Worm (Caenorhabditis elegans): ENCODE data around the gene fbxa-141.

The fbxa-141 gene

DNA sequence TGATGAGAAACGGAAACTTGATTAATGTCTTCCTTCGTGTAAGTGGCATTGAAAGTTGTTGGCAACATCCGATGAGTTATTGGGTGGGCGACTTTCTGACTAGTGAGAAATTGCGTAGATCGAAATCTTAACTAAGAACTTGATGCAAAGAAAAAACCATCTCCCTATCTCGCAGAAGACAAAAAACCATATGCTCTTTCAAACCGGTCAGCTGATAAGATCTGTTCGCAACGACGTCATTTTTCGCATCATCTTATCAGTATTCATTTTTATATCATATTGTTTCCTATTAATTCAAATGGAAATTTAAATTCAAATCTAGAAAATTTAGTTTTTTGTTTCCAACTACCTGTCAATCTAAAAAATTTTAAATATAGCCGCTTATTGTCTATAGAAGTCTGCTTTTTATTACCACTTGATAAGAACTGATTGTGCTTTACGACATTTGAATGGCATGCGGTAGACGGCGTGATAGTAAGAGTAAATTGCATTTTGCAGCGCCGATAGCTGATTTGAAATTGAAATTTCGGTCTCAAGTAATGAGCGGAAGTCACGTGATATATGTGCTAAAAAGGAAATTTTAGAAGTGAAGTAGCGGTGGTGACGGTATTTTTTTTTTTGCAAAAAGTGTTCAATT is 12.2 kb downstream of the fbxa-141 start:
- TF ChIP-seq pqm-1 (tag; optimal IDR thresholded peaks at IDR 0.05) (no peak), syd-9 (tag; optimal IDR thresholded peaks at IDR 0.05) (no peak), elt-2 (tag; optimal IDR thresholded peaks at IDR 0.05) (peak; percentile 88), ceh-19 (GFP tag; optimal IDR thresholded peaks at IDR 0.05) (no peak), hlh-30 (tag; optimal IDR thresholded peaks at IDR 0.05; ENCODE audit: insufficient read depth) (peak; percentile 35), ceh-2 (tag; optimal IDR thresholded peaks at IDR 0.05) (no peak), pha-4 (tag; optimal IDR thresholded peaks at IDR 0.05) (no peak)

DNA sequence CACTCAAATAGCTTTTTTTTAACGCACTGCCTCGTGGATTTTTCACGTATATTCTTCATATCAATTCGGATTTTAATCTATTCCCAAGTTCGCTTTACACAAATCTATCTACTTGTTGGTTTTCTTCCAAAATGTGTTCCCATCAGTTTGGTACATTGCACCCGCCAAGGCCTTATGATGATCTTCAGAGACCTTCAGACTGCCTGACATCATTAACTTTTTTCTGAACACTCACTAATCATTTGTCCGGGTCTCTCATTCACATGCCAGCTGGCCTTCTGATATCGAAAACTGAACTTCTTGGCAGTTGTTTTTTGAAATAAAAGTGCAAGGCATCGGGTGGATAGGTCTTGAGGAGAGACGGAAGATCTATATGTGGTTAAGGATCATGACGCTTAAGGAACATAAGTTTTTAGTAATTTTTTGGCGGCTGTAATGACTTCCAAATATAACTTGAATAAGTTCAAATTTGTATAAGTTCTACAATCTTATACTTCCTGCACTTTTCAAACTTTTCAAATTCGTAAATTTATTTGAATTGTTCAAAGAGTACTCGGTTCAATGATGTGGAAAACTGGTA is 12.8 kb downstream of the fbxa-141 start:
- TF ChIP-seq ceh-9 (tag; optimal IDR thresholded peaks at IDR 0.05) = no peak
- no peak for TF ChIP-seq hlh-13 (GFP tag; optimal IDR thresholded peaks at IDR 0.05)
- TF ChIP-seq elt-2 (tag; optimal IDR thresholded peaks at IDR 0.05) = no peak
- TF ChIP-seq rnt-1 (tag; optimal IDR thresholded peaks at IDR 0.05) = no peak
- TF ChIP-seq unc-42 (tag; optimal IDR thresholded peaks at IDR 0.05) = no peak
- TF ChIP-seq syd-9 (tag; optimal IDR thresholded peaks at IDR 0.05) = no peak
- TF ChIP-seq T23F11.4 (GFP tag; optimal IDR thresholded peaks at IDR 0.05) = no peak
- no peak for TF ChIP-seq ahr-1 (tag; optimal IDR thresholded peaks at IDR 0.05)
- no peak for TF ChIP-seq K09A11.1 (tag; optimal IDR thresholded peaks at IDR 0.05; ENCODE audit: insufficient read depth)
- TF ChIP-seq mec-3 (tag; optimal IDR thresholded peaks at IDR 0.05; ENCODE audit: borderline replicate concordance) = no peak
- no peak for TF ChIP-seq pat-9 (tag; optimal IDR thresholded peaks at IDR 0.05)
- TF ChIP-seq dmd-4 (tag; optimal IDR thresholded peaks at IDR 0.05; ENCODE audit: borderline replicate concordance) = no peak
- no peak for TF ChIP-seq lin-11 (tag; optimal IDR thresholded peaks at IDR 0.05)
- no peak for TF ChIP-seq ceh-48 (tag; optimal IDR thresholded peaks at IDR 0.05)
- no peak for TF ChIP-seq unc-55 (GFP tag; optimal IDR thresholded peaks at IDR 0.05)
- no peak for TF ChIP-seq C08G9.2 (tag; optimal IDR thresholded peaks at IDR 0.05)
- no peak for TF ChIP-seq sox-2 (GFP tag; IDR thresholded peaks at IDR 0.05)
- no peak for TF ChIP-seq lim-6 (tag; optimal IDR thresholded peaks at IDR 0.05)

ce11 chrX:14496545-14496944 is 16.2 kb downstream of the fbxa-141 start:
- TF ChIP-seq elt-2 (tag; optimal IDR thresholded peaks at IDR 0.05) (peak; percentile 1), ceh-2 (tag; optimal IDR thresholded peaks at IDR 0.05) (no peak)

DNA sequence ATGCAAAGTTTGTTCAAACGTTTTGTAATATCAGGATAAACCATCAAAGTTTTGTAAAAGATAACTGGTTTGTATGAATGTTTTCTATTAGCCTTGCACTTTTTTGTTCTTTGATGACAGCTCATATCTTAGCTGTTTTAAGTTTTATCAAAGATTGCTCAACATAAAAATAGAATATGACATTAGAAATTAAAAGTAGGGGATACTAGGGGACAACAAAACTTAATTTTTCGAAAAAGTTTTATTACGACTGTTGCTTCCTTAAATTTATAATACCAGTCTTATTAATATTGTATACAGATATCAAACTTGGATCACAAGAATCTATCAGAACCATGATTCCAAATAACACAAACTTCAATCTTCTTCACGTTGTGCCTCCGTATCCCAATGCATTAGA is 16.9 kb downstream of the fbxa-141 start, which contains the start of gene ztf-14:
ztf-14 (plus strand) TSS at position 301 of the 400 bp plus-strand sequence.
- TF ChIP-seq ceh-9 (tag; optimal IDR thresholded peaks at IDR 0.05) (no peak), ceh-30 (tag; optimal IDR thresholded peaks at IDR 0.05) (no peak), dve-1 (tag; optimal IDR thresholded peaks at IDR 0.05) (no peak), nhr-11 (tag; optimal IDR thresholded peaks at IDR 0.05) (no peak), ama-1 (optimal IDR thresholded peaks at IDR 0.05) (no peak), fkh-10 (GFP tag; optimal IDR thresholded peaks at IDR 0.05) (no peak), fax-1 (tag; optimal IDR thresholded peaks at IDR 0.05) (no peak), pat-9 (tag; optimal IDR thresholded peaks at IDR 0.05) (no peak), elt-4 (tag; optimal IDR thresholded peaks at IDR 0.05) (no peak), C38D4.7 (GFP tag; optimal IDR thresholded peaks at IDR 0.05) (no peak), C08G9.2 (tag; optimal IDR thresholded peaks at IDR 0.05) (no peak), ceh-24 (tag; optimal IDR thresholded peaks at IDR 0.05) (no peak), syd-9 (tag; optimal IDR thresholded peaks at IDR 0.05) (no peak)

DNA sequence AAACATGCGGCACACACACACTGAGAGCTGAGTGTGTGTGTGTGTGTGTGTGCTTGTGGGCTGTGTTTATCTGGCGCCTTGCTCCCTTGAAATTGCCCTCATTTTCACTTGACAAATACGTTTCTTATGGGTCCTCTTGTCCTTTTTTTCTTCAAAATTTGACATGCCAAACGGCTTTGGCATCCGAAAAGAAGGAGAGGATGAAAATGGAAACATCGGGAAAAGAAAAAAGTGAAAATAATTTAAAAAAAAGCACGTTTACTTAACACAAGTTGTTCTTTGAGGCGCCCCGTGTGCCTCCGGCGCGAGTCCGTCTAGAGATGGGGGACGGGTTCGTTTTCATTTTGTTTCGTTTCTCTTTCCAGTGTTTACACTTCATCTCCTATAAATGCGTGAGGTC is 17.6 kb downstream of the fbxa-141 start:
- TF ChIP-seq gmeb-2 (tag; optimal IDR thresholded peaks at IDR 0.05) (no peak), lim-6 (tag; optimal IDR thresholded peaks at IDR 0.05) (no peak), ceh-19 (GFP tag; optimal IDR thresholded peaks at IDR 0.05) (no peak), ets-4 (tag; optimal IDR thresholded peaks at IDR 0.05) (no peak), nfya-1 (tag; optimal IDR thresholded peaks at IDR 0.05) (no peak), C38D4.7 (GFP tag; optimal IDR thresholded peaks at IDR 0.05) (no peak), hlh-30 (tag; optimal IDR thresholded peaks at IDR 0.05; ENCODE audit: insufficient read depth) (no peak), sox-4 (tag; optimal IDR thresholded peaks at IDR 0.05) (no peak), odd-2 (tag; optimal IDR thresholded peaks at IDR 0.05) (no peak), nhr-232 (tag; optimal IDR thresholded peaks at IDR 0.05) (no peak), ceh-48 (tag; optimal IDR thresholded peaks at IDR 0.05) (no peak), nhr-11 (tag; optimal IDR thresholded peaks at IDR 0.05) (no peak), sdc-2 (tag; optimal IDR thresholded peaks at IDR 0.05) (no peak), sox-2 (GFP tag; IDR thresholded peaks at IDR 0.05) (no peak), ceh-22 (tag; optimal IDR thresholded peaks at IDR 0.05) (no peak)
